Fruit fly (Drosophila melanogaster): ENCODE data around the gene CG14408.

dm6 chrX:14848755-14849354 lies 17.0 kb upstream of the CG14408 start, which contains the start of gene CG9522:
- TF ChIP-seq woc (GFP tag; optimal IDR thresholded peaks at IDR 0.05) (peak; percentile 62), br (GFP tag; optimal IDR thresholded peaks at IDR 0.05) (peak; percentile 67), CG32264 (GFP tag; optimal IDR thresholded peaks at IDR 0.05) (peak; percentile 25), Dif (GFP tag; optimal IDR thresholded peaks at IDR 0.05; ENCODE audit: partially characterized antibody) (no peak), h (GFP tag; optimal IDR thresholded peaks at IDR 0.05) (peak; percentile 82)

Data from whole organism, wandering third instar larva.